Worm (Caenorhabditis elegans) whole organism, midembryonic: ENCODE results near the gene F43C11.8.

Source experiments
- T22C8.4 ChIP-seq: fragments of 200-800 bp; sonication (Bioruptor generic); IDR thresholded peaks from 2 replicates; pipeline ENCODE4 v1.3.6; 2022; ENCODE audit warnings: missing genetic modification characterization, missing compliant biosample characterization
- cog-1 ChIP-seq: sonication (generic microtip); optimal IDR thresholded peaks from 2 replicates; lab custom pipeline; 2016; ENCODE audit warnings: missing genetic modification characterization, missing compliant biosample characterization
- flt-1 ChIP-seq: fragments of 200-800 bp; sonication (Bioruptor generic); IDR thresholded peaks from 2 replicates; pipeline ENCODE4 v1.3.6; 2022; ENCODE audit warnings: missing genetic modification characterization, missing compliant biosample characterization
- med-1 ChIP-seq: sonication (generic microtip); optimal IDR thresholded peaks from 2 replicates; lab custom pipeline; 2017; ENCODE audit warnings: missing genetic modification characterization, mild to moderate bottlenecking, missing compliant biosample characterization, antibody characterized with exemption, missing genetic modification reagents; ENCODE audit not compliant: insufficient read depth
- ref-1 ChIP-seq: fragments of 200-800 bp; sonication (Bioruptor generic); conservative IDR thresholded peaks from 2 replicates; pipeline ENCODE4 v1.3.6; 2022; ENCODE audit warnings: missing genetic modification reagents, missing genetic modification characterization, missing compliant biosample characterization
- ztf-29 ChIP-seq: fragments of 200-800 bp; sonication (Bioruptor generic); IDR thresholded peaks from 2 replicates; pipeline ENCODE4 v1.3.6; 2022; ENCODE audit warnings: missing genetic modification reagents, missing genetic modification characterization, missing compliant biosample characterization

ce11 chrII:2305507-2305906, 26.8 kb upstream of the F43C11.8 start:
- TF ChIP-seq ref-1 (GFP tag; lab: Robert Waterston, UW) (no peak), cog-1 (tag; lab: Kevin White, UChicago) (no peak), flt-1 (GFP tag; lab: Robert Waterston, UW) (no peak), med-1 (GFP tag; lab: Kevin White, UChicago) (no peak), ztf-29 (no peak), T22C8.4 (no peak)
